Fruit fly (Drosophila melanogaster): Measurements from ENCODE around the gene hng3.

The hng3 gene

dm6 chr3L:785726-786351 lies 30.6 kb upstream of the hng3 start (continued):
- TF ChIP-seq dmrt99B (tag; optimal IDR thresholded peaks at IDR 0.05) (peak; percentile 46), E2f2 (GFP tag; IDR thresholded peaks at IDR 0.05) (no peak), CG11504 (tag; optimal IDR thresholded peaks at IDR 0.05) (peak; percentile 29), sisA (GFP tag; IDR thresholded peaks at IDR 0.05) (no peak), Hr51 (GFP tag; optimal IDR thresholded peaks at IDR 0.05) (peak in 1 of 2 experiments; percentile 38), fd96Cb (tag; optimal IDR thresholded peaks at IDR 0.05) (peak; percentile 46), run (tag; optimal IDR thresholded peaks at IDR 0.05) (no peak), Xbp1 (GFP tag; optimal IDR thresholded peaks at IDR 0.05) (no peak), klu (GFP tag; IDR thresholded peaks at IDR 0.05) (no peak; the same call in 1 of the 2 replicates), hb (GFP tag; IDR thresholded peaks at IDR 0.05; ENCODE audit: partially characterized antibody) (no peak), CG8765 (GFP tag; IDR thresholded peaks at IDR 0.05) (no peak), sc (optimal IDR thresholded peaks at IDR 0.05) (no peak), sc (GFP tag; optimal IDR thresholded peaks at IDR 0.05) (no peak), grn (GFP tag; optimal IDR thresholded peaks at IDR 0.05) (no peak), CG6254 (GFP tag; optimal IDR thresholded peaks at IDR 0.05) (no peak), pfk (GFP tag; optimal IDR thresholded peaks at IDR 0.05) (no peak), Dek (tag; optimal IDR thresholded peaks at IDR 0.05) (no peak), unpg (GFP tag; optimal IDR thresholded peaks at IDR 0.05) (peak; percentile 15), CG1792 (GFP tag; optimal IDR thresholded peaks at IDR 0.05) (peak; percentile 21), CHES-1-like (GFP tag; optimal IDR thresholded peaks at IDR 0.05) (no peak), nmo (GFP tag; optimal IDR thresholded peaks at IDR 0.05) (peak; percentile 4), CG9215 (GFP tag; IDR thresholded peaks at IDR 0.05) (no peak), CG17829 (tag; optimal IDR thresholded peaks at IDR 0.05) (no peak), cwo (GFP tag; optimal IDR thresholded peaks at IDR 0.05) (no peak), Pdp1 (GFP tag; optimal IDR thresholded peaks at IDR 0.05) (peak in 1 of 2 experiments; percentile 33), CG15514 (GFP tag; optimal IDR thresholded peaks at IDR 0.05) (no peak), CG2678 (tag; optimal IDR thresholded peaks at IDR 0.05) (peak; percentile 20), odd (GFP tag; optimal IDR thresholded peaks at IDR 0.05) (no peak), tin (GFP tag; optimal IDR thresholded peaks at IDR 0.05) (no peak), Mad (GFP tag; optimal IDR thresholded peaks at IDR 0.05) (no peak), phol (tag; optimal IDR thresholded peaks at IDR 0.05) (peak; percentile 33), sqz (GFP tag; optimal IDR thresholded peaks at IDR 0.05) (no peak), NfI (GFP tag; optimal IDR thresholded peaks at IDR 0.05) (no peak), CG12104 (GFP tag; optimal IDR thresholded peaks at IDR 0.05) (no peak), kah (GFP tag; optimal IDR thresholded peaks at IDR 0.05) (peak; percentile 37), pan (optimal IDR thresholded peaks at IDR 0.05) (no peak), pan (GFP tag; optimal IDR thresholded peaks at IDR 0.05 in 1 of 2, IDR thresholded peaks at IDR 0.05 in 1 of 2) (peak in 1 of 2 experiments; percentile 18), CG3726 (GFP tag; IDR thresholded peaks at IDR 0.05) (0 out of 3 replicates have a peak, but pooled peaks have one; percentile 21), CG1832 (GFP tag; optimal IDR thresholded peaks at IDR 0.05) (no peak), vfl (GFP tag; optimal IDR thresholded peaks at IDR 0.05) (no peak), btn (GFP tag; optimal IDR thresholded peaks at IDR 0.05) (no peak), Sin3A (optimal IDR thresholded peaks at IDR 0.05) (no peak), tup (GFP tag; optimal IDR thresholded peaks at IDR 0.05) (no peak), CG5180 (GFP tag; optimal IDR thresholded peaks at IDR 0.05) (no peak), Opbp (GFP tag; IDR thresholded peaks at IDR 0.05; ENCODE audit: partially characterized antibody) (no peak), CG4617 (GFP tag; optimal IDR thresholded peaks at IDR 0.05; ENCODE audit: borderline replicate concordance) (no peak), CG12155 (GFP tag; optimal IDR thresholded peaks at IDR 0.05) (no peak), CG12299 (tag; optimal IDR thresholded peaks at IDR 0.05) (no peak), CG13296 (GFP tag; optimal IDR thresholded peaks at IDR 0.05) (no peak), Neu2 (GFP tag; optimal IDR thresholded peaks at IDR 0.05; ENCODE audit: borderline replicate concordance) (no peak)

Data from whole organism, embryonic.